Fruit fly (Drosophila melanogaster): ENCODE data around the gene FucTA.

The FucTA gene

DNA sequence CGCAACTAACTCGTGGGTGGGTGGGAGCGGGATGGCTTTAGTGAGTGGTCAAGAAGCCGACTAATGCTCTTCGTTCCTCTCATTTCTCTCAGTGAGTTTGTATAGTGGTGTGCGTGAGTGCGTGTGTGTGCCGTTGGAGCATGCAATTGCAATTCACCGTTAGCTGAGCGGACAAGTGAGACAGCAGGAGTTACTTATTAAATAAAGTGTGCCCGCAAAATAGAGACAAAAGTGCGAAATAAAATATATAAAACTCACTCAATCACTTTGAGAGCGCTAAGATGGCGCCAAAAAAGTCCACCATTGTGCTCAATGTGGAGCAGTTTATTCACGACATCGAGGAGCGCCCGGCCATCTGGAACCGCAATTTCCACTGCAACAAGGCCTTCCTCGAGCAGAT lies 38.4 kb upstream of the FucTA start:
- TF ChIP-seq CG8478 (optimal IDR thresholded peaks at IDR 0.05) (no peak), CTCF (optimal IDR thresholded peaks at IDR 0.05) (no peak)

DNA sequence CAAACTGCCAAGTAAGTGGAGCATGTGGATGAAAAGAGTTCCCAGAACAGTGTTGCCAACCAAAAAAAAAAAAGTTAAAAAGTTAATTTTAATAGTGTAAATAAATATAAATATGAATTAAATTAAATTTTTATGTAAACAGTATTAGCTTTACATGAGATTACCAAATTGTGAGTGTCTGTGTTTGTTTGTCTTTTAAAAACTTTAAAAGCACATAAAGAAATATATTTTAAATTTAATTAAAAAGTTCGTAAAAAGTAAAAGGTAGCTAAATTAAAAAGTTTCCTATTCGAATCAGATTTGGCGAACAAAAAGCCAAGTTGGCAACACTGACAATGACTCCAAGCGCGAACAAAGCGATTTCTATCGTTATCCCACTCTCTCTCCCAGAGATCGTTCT lies 38.0 kb upstream of the FucTA start:
- TF ChIP-seq CG8478 (optimal IDR thresholded peaks at IDR 0.05): no peak
- no peak for TF ChIP-seq CTCF (optimal IDR thresholded peaks at IDR 0.05)

DNA sequence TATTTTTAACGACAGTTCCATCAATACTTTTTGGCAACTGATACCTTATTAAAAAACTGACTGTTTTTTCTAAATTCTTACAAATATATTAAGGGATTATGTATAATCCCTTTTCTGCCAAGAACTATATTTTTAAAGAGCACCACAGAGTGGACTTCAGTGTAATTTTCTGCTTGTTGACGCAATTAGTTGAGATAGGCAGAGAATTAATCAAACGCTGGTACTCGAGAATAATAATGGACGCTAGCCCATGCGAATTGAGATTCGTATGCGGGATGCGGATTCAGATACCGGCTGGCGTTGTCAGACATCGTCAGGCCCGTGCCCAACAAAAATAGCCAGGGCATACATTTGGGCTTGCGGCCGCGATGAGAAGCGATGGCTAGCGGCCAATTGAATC lies 33.7 kb upstream of the FucTA start, which contains the start of gene CG13458:
Gene CG13458 (plus strand): TSS at position 301 of the 400 bp plus-strand sequence.
- TF ChIP-seq CTCF (optimal IDR thresholded peaks at IDR 0.05) (no peak), CG8478 (optimal IDR thresholded peaks at IDR 0.05) (no peak)

- TF ChIP-seq CTCF (optimal IDR thresholded peaks at IDR 0.05) (no peak), CG8478 (optimal IDR thresholded peaks at IDR 0.05) (no peak)
Observed at dm6 chr3L:15116536-15116935, 30.4 kb upstream of the FucTA start, which contains the start of gene Cep135. TSS of gene Cep135 (plus strand) at chr3L:15116737.

dm6 chr3L:15121272-15121671 lies 25.7 kb upstream of the FucTA start, which contains the start of gene CG32847:
TSS of gene CG32847 (plus strand) at chr3L:15121572.
- TF ChIP-seq CG8478 (optimal IDR thresholded peaks at IDR 0.05) (no peak), CTCF (optimal IDR thresholded peaks at IDR 0.05) (no peak)

DNA sequence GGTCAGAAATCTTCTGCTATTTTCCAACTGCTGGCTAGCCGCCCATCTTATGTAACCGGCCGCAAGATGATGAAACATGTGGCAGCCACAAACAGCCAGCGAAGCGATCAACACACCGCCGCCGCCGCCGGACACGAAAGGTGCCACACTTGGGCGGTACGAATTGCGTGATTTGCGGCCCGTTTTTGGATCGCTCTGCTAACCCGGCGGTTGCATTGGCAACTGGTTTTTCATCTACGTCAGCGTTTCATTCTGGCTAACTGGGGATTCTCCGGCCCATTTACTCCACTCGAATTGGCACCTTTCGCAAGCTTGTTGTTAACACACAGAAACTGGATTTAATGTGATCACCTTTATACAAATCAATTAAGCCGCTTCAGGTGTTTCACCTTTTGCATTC lies 23.2 kb upstream of the FucTA start:
- TF ChIP-seq CG8478 (optimal IDR thresholded peaks at IDR 0.05): no peak
- TF ChIP-seq CTCF (optimal IDR thresholded peaks at IDR 0.05): no peak

dm6 chr3L:15125077-15125652 lies 21.8 kb upstream of the FucTA start, which contains the start of gene CG16959:
TSS of gene CG16959 (minus strand) at chr3L:15125321.
- TF ChIP-seq CG8478 (optimal IDR thresholded peaks at IDR 0.05): no peak
- TF ChIP-seq CTCF (optimal IDR thresholded peaks at IDR 0.05): no peak

DNA sequence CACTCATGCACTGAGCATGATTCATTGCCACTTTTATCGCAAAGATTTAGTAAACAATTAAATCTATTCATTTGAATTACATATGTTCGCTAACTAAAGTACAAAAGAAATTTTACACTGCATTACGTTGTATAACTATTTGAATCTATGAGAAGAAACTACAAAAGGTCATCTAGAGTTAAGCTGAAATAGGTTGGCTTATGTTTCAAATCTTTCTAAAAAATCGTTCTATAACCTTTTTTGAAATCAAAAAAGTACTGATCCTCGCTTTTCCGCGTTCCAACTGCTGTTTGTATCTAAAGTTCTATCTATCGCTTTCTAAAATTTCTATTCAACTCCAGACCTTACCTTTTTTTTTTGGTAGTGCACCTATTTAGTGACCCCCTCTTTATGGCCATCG lies 21.2 kb upstream of the FucTA start:
- TF ChIP-seq CTCF (optimal IDR thresholded peaks at IDR 0.05): no peak
- TF ChIP-seq CG8478 (optimal IDR thresholded peaks at IDR 0.05): no peak

- TF ChIP-seq CTCF (optimal IDR thresholded peaks at IDR 0.05) (no peak), CG8478 (optimal IDR thresholded peaks at IDR 0.05) (no peak)
Observed at dm6 chr3L:15131278-15131677, 15.7 kb upstream of the FucTA start, which contains the start of gene CG13457. TSS of gene CG13457 (minus strand) at chr3L:15131378.

DNA sequence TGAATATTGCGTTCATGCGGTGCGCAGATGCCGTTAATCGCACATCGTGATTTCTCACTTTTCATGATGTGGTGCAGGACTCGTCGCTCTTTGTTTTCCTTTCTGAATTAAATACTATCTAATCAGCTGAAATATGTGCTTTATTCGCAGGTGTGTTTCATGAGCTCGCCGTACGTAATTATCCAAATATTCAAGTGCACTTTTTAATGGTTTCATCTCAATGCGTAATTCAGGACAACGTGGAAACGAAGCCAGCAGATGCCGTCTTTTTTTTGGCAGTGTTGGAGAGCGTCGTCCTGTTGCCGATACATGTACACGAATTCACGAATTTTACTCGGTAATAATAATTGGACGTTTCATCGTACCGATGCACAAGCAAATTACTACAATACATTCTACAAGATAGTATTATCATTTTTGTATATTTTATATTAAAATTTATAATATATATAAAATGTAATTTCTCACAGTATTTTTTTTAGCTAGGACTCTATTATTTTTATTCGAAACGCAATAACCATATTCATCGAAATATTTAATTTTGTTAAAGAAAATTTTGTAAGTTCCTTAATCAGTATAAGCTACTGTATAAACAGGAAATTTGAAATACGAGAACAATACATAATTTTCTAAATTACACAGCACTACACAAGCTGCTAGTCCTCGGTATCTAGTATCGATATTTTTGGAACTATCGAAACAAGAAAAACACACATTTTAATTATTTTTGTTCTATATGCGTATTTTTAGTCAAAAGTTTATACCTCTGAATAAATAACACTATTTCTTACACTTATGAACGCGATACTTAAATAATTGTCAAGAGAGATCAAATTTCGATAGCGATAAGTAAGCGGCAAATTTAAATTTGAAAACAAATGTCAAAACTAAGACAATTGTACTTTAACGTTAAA lies 10.0 kb upstream of the FucTA start, which contains the start of gene CG12316:
Gene CG12316 (minus strand): TSS at position 276 of the 914 bp plus-strand sequence.
- TF ChIP-seq CTCF (optimal IDR thresholded peaks at IDR 0.05): no peak
- TF ChIP-seq CG8478 (optimal IDR thresholded peaks at IDR 0.05): no peak

DNA sequence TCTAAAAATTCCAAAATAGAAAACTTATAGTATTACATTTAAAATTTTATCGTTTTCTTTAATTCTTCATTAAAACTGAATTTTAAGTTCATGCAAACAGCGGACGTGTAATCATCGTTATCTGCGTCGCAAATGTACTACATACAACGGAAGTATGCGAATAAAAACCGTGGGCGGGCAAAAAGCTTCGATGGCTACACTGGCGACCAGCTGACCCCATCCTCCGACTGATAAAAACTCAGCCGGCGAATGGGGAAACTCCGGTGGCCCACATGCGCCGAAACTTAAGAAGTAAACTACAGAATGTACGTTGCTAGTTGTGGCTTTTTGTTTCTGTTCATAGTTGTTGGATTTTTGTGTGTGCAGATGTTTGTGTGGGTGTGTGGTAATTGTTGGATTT lies 9.1 kb upstream of the FucTA start:
- TF ChIP-seq CG8478 (optimal IDR thresholded peaks at IDR 0.05) (no peak), CTCF (optimal IDR thresholded peaks at IDR 0.05) (no peak)

DNA sequence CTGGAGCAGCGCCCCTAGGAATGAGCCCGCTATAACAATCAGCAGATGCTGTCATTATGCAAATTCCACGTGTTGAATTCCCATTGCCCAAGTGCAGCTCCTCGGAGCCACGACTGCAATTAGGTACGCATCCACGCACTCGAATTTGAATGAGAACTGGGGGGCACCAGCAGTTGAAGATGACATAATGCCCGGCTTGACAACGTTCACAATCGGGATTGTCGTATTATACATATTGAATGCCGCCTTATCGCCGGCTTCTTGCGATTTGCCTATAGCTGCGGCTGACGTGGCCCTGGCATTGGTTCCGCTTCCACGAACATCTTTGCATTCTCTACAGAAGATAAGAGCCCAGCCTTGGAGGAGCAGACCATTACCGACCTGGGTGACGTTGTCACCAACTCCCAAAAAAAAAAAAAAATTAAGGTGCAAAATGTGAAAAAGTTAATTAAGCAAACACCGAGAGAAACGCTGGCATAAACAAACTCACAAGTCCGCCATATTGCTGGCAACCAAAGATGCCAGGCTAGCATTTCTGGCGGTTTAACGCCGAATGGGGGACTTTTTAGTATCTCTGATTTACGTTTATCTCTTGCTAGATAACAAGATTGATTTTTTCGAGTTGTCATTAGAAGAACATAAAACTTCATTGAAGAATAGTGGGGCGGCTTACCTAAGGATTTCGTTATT lies 6.5 kb upstream of the FucTA start:
- TF ChIP-seq CTCF (optimal IDR thresholded peaks at IDR 0.05): no peak
- no peak for TF ChIP-seq CG8478 (optimal IDR thresholded peaks at IDR 0.05)

DNA sequence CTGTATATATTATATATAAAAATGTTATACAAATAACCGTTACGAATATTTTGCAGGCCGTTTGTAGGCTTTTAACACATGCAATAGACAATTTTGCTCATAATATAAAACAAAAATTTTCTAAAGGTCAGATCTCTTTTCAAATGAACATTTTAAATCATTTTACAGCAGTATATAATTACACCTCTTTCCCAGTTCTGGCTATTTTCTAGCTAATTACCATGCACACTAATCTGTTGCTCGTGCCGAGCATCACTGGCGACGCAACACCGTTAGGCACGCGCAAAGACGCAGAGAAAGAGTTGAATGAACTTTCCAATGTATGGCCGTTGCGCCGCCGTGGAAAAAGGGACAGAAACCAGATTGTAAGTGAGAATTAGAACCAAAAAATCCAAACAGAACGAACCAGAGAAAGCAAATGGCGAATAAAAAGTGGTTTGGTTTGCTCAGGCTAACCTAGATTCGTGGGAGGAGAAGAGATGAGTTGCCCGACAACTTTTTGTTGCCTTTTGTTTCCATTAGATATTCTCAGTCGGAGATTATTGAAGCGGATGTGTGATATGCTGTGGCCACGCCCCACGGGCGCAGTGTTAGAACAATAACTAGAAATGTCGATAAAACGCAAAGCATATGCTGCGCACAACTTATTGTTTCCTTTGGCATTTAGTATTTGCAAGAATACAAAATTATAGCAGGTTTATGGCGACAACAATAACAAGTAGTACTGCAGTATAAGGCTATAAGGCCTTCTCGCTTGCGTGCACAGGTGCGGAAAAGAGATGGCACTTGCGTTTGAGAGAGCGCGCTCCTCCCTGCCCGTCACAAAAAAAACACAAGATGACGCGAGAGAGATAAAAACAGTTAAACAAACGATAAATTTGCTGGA lies 5.6 kb upstream of the FucTA start:
- no peak for TF ChIP-seq CTCF (optimal IDR thresholded peaks at IDR 0.05)
- TF ChIP-seq CG8478 (optimal IDR thresholded peaks at IDR 0.05): no peak
